Worm (Caenorhabditis elegans): ENCODE measurements around the gene mrps-25.

DNA sequence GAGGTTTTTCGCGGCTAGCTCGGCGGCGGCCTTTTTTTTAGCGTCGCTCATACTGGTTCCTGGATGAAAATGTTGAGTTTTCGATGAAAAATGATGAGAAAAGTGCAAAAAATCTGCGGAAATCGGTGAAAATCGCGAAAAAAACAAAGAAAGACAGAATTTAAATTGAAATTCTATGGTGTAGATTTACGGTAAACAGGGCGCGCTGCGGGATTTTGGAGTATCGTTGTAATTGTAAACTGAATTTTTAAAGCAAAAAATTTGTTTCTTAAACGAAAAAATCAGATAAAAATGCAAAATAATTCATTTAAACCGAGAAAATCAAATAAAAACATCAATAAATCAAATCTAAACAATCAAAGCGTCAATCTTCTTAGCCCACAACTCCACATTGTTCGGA lies 2.0 kb upstream of the mrps-25 start, which contains the start of gene dcap-1:
- TF ChIP-seq lin-13 (GFP tag; optimal IDR thresholded peaks at IDR 0.05) (no peak), unc-62 (GFP tag; optimal IDR thresholded peaks at IDR 0.05) (no peak), unc-39 (tag; optimal IDR thresholded peaks at IDR 0.05) (no peak), R02D3.7 (tag; optimal IDR thresholded peaks at IDR 0.05) (peak; percentile 93), nhr-10 (tag; optimal IDR thresholded peaks at IDR 0.05) (no peak), egl-27 (tag; optimal IDR thresholded peaks at IDR 0.05) (no peak), F13H6.1 (tag; optimal IDR thresholded peaks at IDR 0.05) (no peak)

All from whole organism, L2 larva.